Worm (Caenorhabditis elegans) whole organism, L2 larva: Measurements from ENCODE around the gene snn-1.

Experiments used
- aly-2 ChIP-seq: fragments of 150-350 bp; optimal IDR thresholded peaks from 2 replicates; lab custom pipeline; 2014; ENCODE audit warnings: missing biosample characterization, missing genetic modification characterization
- ceh-82 ChIP-seq: fragments of 150-350 bp; optimal IDR thresholded peaks from 2 replicates; lab custom pipeline; 2014; ENCODE audit warnings: missing biosample characterization, missing genetic modification characterization
- elt-1 ChIP-seq: fragments of 150-350 bp; optimal IDR thresholded peaks from 2 replicates; lab custom pipeline; 2014; ENCODE audit warnings: missing biosample characterization, missing genetic modification characterization
- lin-13 ChIP-seq: fragments of 150-350 bp; optimal IDR thresholded peaks from 2 replicates; lab custom pipeline; 2014; ENCODE audit warnings: missing biosample characterization, missing genetic modification reagents, missing genetic modification characterization
- lin-39 ChIP-seq: fragments of 150-350 bp; optimal IDR thresholded peaks from 2 replicates; lab custom pipeline; 2014; ENCODE audit warnings: missing biosample characterization, missing genetic modification reagents, missing genetic modification characterization
- nhr-237 ChIP-seq: fragments of 150-350 bp; optimal IDR thresholded peaks from 2 replicates; lab custom pipeline; 2014; ENCODE audit warnings: missing biosample characterization, missing genetic modification characterization
- nhr-77 ChIP-seq: fragments of 150-350 bp; optimal IDR thresholded peaks from 2 replicates; lab custom pipeline; 2014; ENCODE audit warnings: missing biosample characterization, missing genetic modification characterization
- skn-1 ChIP-seq: sonication (generic microtip); optimal IDR thresholded peaks from 2 replicates; lab custom pipeline; 2017; ENCODE audit warnings: missing biosample characterization, missing genetic modification characterization
- sma-3 ChIP-seq: sonication (generic microtip); optimal IDR thresholded peaks from 2 replicates; lab custom pipeline; 2016; ENCODE audit warnings: missing genetic modification reagents, missing genetic modification characterization, missing compliant biosample characterization
- snpc-4 ChIP-seq: fragments of 150-350 bp; optimal IDR thresholded peaks from 2 replicates; lab custom pipeline; 2014; ENCODE audit warnings: missing biosample characterization, missing genetic modification characterization

DNA sequence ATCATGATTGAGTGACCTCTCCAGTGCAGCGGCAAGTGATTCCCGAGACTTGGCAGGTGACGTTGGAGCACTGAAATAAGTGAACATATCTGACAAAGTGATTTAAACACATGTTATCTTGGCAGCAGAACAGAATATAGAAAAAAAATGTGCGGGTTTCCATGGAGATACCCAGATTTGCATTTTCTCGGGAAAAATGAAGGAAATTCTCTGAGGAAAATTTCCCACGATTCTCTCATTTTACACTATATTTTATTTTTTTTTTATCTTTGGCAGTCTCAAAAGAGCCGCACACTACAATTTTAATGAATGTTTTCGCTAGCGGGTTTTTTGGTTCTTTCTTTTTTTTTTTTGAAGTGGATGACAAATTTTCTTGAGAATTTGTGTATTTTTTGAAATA is 1.0 kb downstream of the snn-1 start:
- TF ChIP-seq aly-2 (no peak), lin-13 (GFP tag; lab: Kevin White, UChicago) (no peak), elt-1 (tag; lab: Kevin White, UChicago) (no peak), skn-1 (tag; lab: Kevin White, UChicago) (no peak), snpc-4 (tag; lab: Kevin White, UChicago) (no peak), lin-39 (tag; lab: Kevin White, UChicago) (no peak), nhr-237 (tag; lab: Kevin White, UChicago) (no peak), sma-3 (no peak), nhr-77 (tag; lab: Kevin White, UChicago) (no peak), ceh-82 (no peak)
